Fruit fly (Drosophila melanogaster) whole organism, pupa: ENCODE data around the gene STUB1.

Experiments used
- CG10348 ChIP-seq: fragments of 200-800 bp; sonication (Bioruptor generic); IDR thresholded peaks from 2 replicates; pipeline ENCODE4 v1.3.6; 2022; ENCODE audit warnings: missing biosample characterization, missing genetic modification characterization
- CG14655 ChIP-seq: fragments of 200-800 bp; sonication (Bioruptor generic); optimal IDR thresholded peaks from 3 replicates; lab custom pipeline; 2017; ENCODE audit warnings: mild to moderate bottlenecking, missing biosample characterization, missing genetic modification reagents, missing genetic modification characterization
- CG15710 ChIP-seq: fragments of 200-800 bp; sonication (Bioruptor generic); optimal IDR thresholded peaks from 2 replicates; lab custom pipeline; 2018; ENCODE audit warnings: missing biosample characterization, mild to moderate bottlenecking, missing genetic modification characterization, moderate library complexity
- CG32121 ChIP-seq: fragments of 200-800 bp; sonication (Bioruptor generic); IDR thresholded peaks from 2 replicates; pipeline ENCODE4 v1.3.6; 2022; ENCODE audit warnings: missing biosample characterization, missing genetic modification characterization
- CG34367 ChIP-seq: fragments of 200-800 bp; sonication (Bioruptor generic); optimal IDR thresholded peaks from 2 replicates; lab custom pipeline; 2018; ENCODE audit warnings: missing biosample characterization, mild to moderate bottlenecking, missing genetic modification characterization
- CG4496 ChIP-seq: fragments of 200-800 bp; sonication (Bioruptor generic); IDR thresholded peaks from 3 replicates; pipeline ENCODE4 v1.3.6; 2022; ENCODE audit warnings: missing biosample characterization, missing genetic modification characterization
- D1 ChIP-seq: fragments of 200-800 bp; sonication (Bioruptor generic); optimal IDR thresholded peaks from 2 replicates; lab custom pipeline; 2018; ENCODE audit warnings: missing biosample characterization, mild to moderate bottlenecking, missing genetic modification characterization, moderate library complexity
- EcR ChIP-seq: fragments of 200-800 bp; sonication (Bioruptor generic); optimal IDR thresholded peaks from 3 replicates; lab custom pipeline; 2019; ENCODE audit warnings: missing biosample characterization, missing genetic modification characterization, mild to moderate bottlenecking, moderate library complexity, missing genetic modification reagents
- Ets98B ChIP-seq: fragments of 200-800 bp; sonication (Bioruptor generic); IDR thresholded peaks from 2 replicates; pipeline ENCODE4 v1.3.6; 2022; ENCODE audit warnings: missing biosample characterization, missing genetic modification characterization
- Pif1A ChIP-seq: fragments of 200-800 bp; sonication (Bioruptor generic); optimal IDR thresholded peaks from 3 replicates; lab custom pipeline; 2016; ENCODE audit warnings: missing biosample characterization, missing genetic modification characterization
- Snoo ChIP-seq: fragments of 200-800 bp; sonication (Bioruptor generic); optimal IDR thresholded peaks from 3 replicates; lab custom pipeline; 2017; ENCODE audit warnings: missing biosample characterization, mild to moderate bottlenecking, missing genetic modification characterization, inconsistent platforms
- fd96Ca ChIP-seq: fragments of 200-800 bp; sonication (Bioruptor generic); IDR thresholded peaks from 3 replicates; pipeline ENCODE4 v1.3.6; 2022; ENCODE audit warnings: missing biosample characterization, missing genetic modification characterization
- rn ChIP-seq: fragments of 200-800 bp; sonication (Bioruptor generic); IDR thresholded peaks from 2 replicates; pipeline ENCODE4 v1.3.6; 2022; ENCODE audit warnings: missing biosample characterization, missing genetic modification characterization

- TF ChIP-seq CG15710 (no peak), CG10348 (no peak), Pif1A (GFP tag; lab: Kevin White, UChicago) (no peak), EcR (GFP tag; lab: Kevin White, UChicago) (no peak), CG34367 (no peak), fd96Ca (GFP tag; lab: Robert Waterston, UW) (no peak), D1 (tag; lab: Kevin White, UChicago) (no peak), Snoo (tag; lab: Kevin White, UChicago) (no peak), Ets98B (no peak), CG14655 (GFP tag; lab: Kevin White, UChicago) (no peak), CG4496 (GFP tag; lab: Robert Waterston, UW) (no peak), CG32121 (GFP tag; lab: Robert Waterston, UW) (no peak), rn (GFP tag; lab: Robert Waterston, UW) (no peak)
Observed at dm6 chr2L:10395035-10395434, 42.3 kb upstream of the STUB1 start.
